Fruit fly (Drosophila melanogaster): ENCODE data around the gene Itpr.

dm6 chr3R:5551068-5551467 lies 34.2 kb downstream of the Itpr start, which contains the start of gene mia:
- TF ChIP-seq CG8478 (optimal IDR thresholded peaks at IDR 0.05) = no peak
- TF ChIP-seq EcR (GFP tag; optimal IDR thresholded peaks at IDR 0.05) = no peak
- no peak for TF ChIP-seq pan (optimal IDR thresholded peaks at IDR 0.05)
- TF ChIP-seq usp (GFP tag; optimal IDR thresholded peaks at IDR 0.05) = no peak
- TF ChIP-seq psq (optimal IDR thresholded peaks at IDR 0.05) = no peak
- no peak for TF ChIP-seq Dll (optimal IDR thresholded peaks at IDR 0.05)
